Worm (Caenorhabditis elegans): ENCODE results near the gene cept-2.

The cept-2 gene

ce11 chrV:14347234-14347826 is at the start of gene cept-2 (continued):
- TF ChIP-seq cebp-1 (GFP tag; IDR thresholded peaks at IDR 0.05), result 0 out of 2 replicates have a peak, but pooled peaks have one; percentile 34
- TF ChIP-seq cebp-1 (tag; optimal IDR thresholded peaks at IDR 0.05), result no peak
- TF ChIP-seq C06A6.2 (GFP tag; conservative IDR thresholded peaks at IDR 0.05), result peak; percentile 75
- TF ChIP-seq let-607 (tag; optimal IDR thresholded peaks at IDR 0.05), result peak; percentile 76 to 81
- TF ChIP-seq pbrm-1 (GFP tag; IDR thresholded peaks at IDR 0.05), result peak; percentile 78
- no peak for TF ChIP-seq nhr-27 (tag; optimal IDR thresholded peaks at IDR 0.05)
- peak; percentile 65 for TF ChIP-seq tbp1 (GFP tag; optimal IDR thresholded peaks at IDR 0.05)
- peak; percentile 45 for TF ChIP-seq snpc-1.1 (tag; optimal IDR thresholded peaks at IDR 0.05; ENCODE audit: insufficient read depth)
- peak; percentile 92 for TF ChIP-seq dox-1 (GFP tag; IDR thresholded peaks at IDR 0.05)
- TF ChIP-seq lin-26 (GFP tag; IDR thresholded peaks at IDR 0.05), result no peak
- TF ChIP-seq lag-1 (GFP tag; IDR thresholded peaks at IDR 0.05), result no peak
- peak; percentile 57 for TF ChIP-seq F49E8.2 (tag; optimal IDR thresholded peaks at IDR 0.05; ENCODE audit: insufficient read depth)
- TF ChIP-seq F37B4.10 (GFP tag; IDR thresholded peaks at IDR 0.05), result no peak
- no peak for TF ChIP-seq cebp-2 (GFP tag; IDR thresholded peaks at IDR 0.05)
- TF ChIP-seq hmg-20 (GFP tag; IDR thresholded peaks at IDR 0.05), result 0 out of 2 replicates have a peak, but pooled peaks have one; percentile 43
- TF ChIP-seq D2030.7 (GFP tag; IDR thresholded peaks at IDR 0.05), result peak; percentile 27; the same call in 1 of the 2 replicates
- peak; percentile 67 for TF ChIP-seq lsl-1 (GFP tag; optimal IDR thresholded peaks at IDR 0.05)
- peak; percentile 80 for TF ChIP-seq snpc-3.4 (tag; optimal IDR thresholded peaks at IDR 0.05)
- peak; percentile 22 for TF ChIP-seq B0261.1 (tag; optimal IDR thresholded peaks at IDR 0.05)
- TF ChIP-seq F33H1.4 (GFP tag; IDR thresholded peaks at IDR 0.05), result peak; percentile 55
- peak; percentile 80 for TF ChIP-seq ztf-18 (tag; optimal IDR thresholded peaks at IDR 0.05)
- TF ChIP-seq bed-2 (GFP tag; IDR thresholded peaks at IDR 0.05), result 0 out of 2 replicates have a peak, but pooled peaks have one; percentile 25
- peak; percentile 57 for TF ChIP-seq somi-1 (GFP tag; optimal IDR thresholded peaks at IDR 0.05)
- peak in 2 of 3 experiments; percentile 58 to 92 for TF ChIP-seq lin-35 (GFP tag; optimal IDR thresholded peaks at IDR 0.05)
- peak; percentile 36 for TF ChIP-seq him-1 (tag; optimal IDR thresholded peaks at IDR 0.05)
- TF ChIP-seq snpc-4 (GFP tag; optimal IDR thresholded peaks at IDR 0.05), result no peak
- TF ChIP-seq snpc-4 (tag; optimal IDR thresholded peaks at IDR 0.05), result peak in 2 of 4 experiments; percentile 57 to 70
- no peak for TF ChIP-seq lin-40 (tag; optimal IDR thresholded peaks at IDR 0.05)
- TF ChIP-seq K12H6.12 (tag; optimal IDR thresholded peaks at IDR 0.05), result peak; percentile 88
- TF ChIP-seq lir-1 (GFP tag; conservative IDR thresholded peaks at IDR 0.05), result peak; percentile 68
- no peak for TF ChIP-seq zfh-2 (GFP tag; conservative IDR thresholded peaks at IDR 0.05)
- TF ChIP-seq hrde-1 (tag; optimal IDR thresholded peaks at IDR 0.05; ENCODE audit: borderline replicate concordance), result no peak

DNA sequence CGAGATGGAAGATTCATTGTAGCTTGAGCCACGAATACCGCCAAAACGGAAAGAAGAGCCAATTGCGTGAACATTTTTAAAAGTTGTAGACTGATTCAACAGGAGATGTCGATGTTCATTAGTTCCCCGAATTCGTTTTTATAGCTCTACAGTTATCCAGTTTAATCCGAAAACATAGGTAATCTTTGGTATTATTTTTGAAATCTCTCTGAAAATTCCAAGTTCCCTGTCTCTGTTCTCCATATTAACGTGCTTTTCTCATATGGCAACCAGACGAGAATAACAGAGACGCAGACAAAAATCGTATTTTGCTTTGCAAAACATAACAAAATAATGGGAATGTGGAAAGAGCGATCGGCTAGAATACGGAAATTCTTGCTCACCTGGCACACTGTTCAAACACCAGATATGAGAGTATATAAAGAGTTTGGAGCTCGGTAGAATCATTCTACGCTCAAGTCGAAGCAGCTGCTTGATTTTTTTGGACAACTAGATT is 47.9 kb upstream of the cept-2 start, which contains the start of the genes spig-3 and F14D7.12:
TSS of gene spig-3 (minus strand) at position 101 of the 496 bp plus-strand sequence.
TSS of gene F14D7.12 (plus strand) at position 446 of the 496 bp plus-strand sequence.
- TF ChIP-seq zim-3 (tag; optimal IDR thresholded peaks at IDR 0.05), result no peak
- no peak for TF ChIP-seq egrh-3 (GFP tag; IDR thresholded peaks at IDR 0.05)
- no peak for TF ChIP-seq F55B11.4 (tag; optimal IDR thresholded peaks at IDR 0.05; ENCODE audit: borderline replicate concordance, insufficient read depth)
